Worm (Caenorhabditis elegans) whole organism, young adult: Measurements from ENCODE around the gene B0228.8.
A peak's percentile ranks its signal among the peaks of the same experiment; 100 is the strongest.

ENCODE experiments used
- B0019.2 ChIP-seq: fragments of 200-800 bp; sonication (Bioruptor generic); conservative IDR thresholded peaks from 2 replicates; pipeline ENCODE4 v1.3.6; 2022; ENCODE audit warnings: missing genetic modification reagents, missing genetic modification characterization, missing compliant biosample characterization
- B0336.3 ChIP-seq: fragments of 200-800 bp; sonication (Bioruptor generic); IDR thresholded peaks from 2 replicates; pipeline ENCODE4 v1.3.6; 2022; ENCODE audit warnings: missing genetic modification characterization, missing compliant biosample characterization
- C06A6.2 ChIP-seq: fragments of 200-800 bp; sonication (Bioruptor generic); conservative IDR thresholded peaks from 2 replicates; pipeline ENCODE4 v1.3.6; 2022; ENCODE audit warnings: missing genetic modification characterization, missing compliant biosample characterization
- F49E8.2 ChIP-seq: sonication (generic microtip); optimal IDR thresholded peaks from 3 replicates; lab custom pipeline; 2017; ENCODE audit warnings: missing genetic modification characterization, mild to moderate bottlenecking, missing compliant biosample characterization, antibody characterized with exemption, moderate library complexity; ENCODE audit not compliant: insufficient read depth
- F57C9.4 ChIP-seq: sonication (generic microtip); optimal IDR thresholded peaks from 2 replicates; lab custom pipeline; 2017; ENCODE audit warnings: mild to moderate bottlenecking, missing genetic modification characterization, missing compliant biosample characterization
- K12H6.12 ChIP-seq: fragments of 200-800 bp; sonication (Bioruptor generic); optimal IDR thresholded peaks from 2 replicates; lab custom pipeline; 2018; ENCODE audit warnings: mild to moderate bottlenecking, missing genetic modification characterization, missing compliant biosample characterization
- T07F8.4 ChIP-seq: sonication (generic microtip); optimal IDR thresholded peaks from 2 replicates; lab custom pipeline; 2016; ENCODE audit warnings: mild to moderate bottlenecking, missing genetic modification characterization, moderate library complexity, missing compliant biosample characterization
- Y53F4B.3 ChIP-seq: fragments of 200-800 bp; sonication (Bioruptor generic); IDR thresholded peaks from 2 replicates; pipeline ENCODE4 v1.3.6; 2022; ENCODE audit warnings: missing genetic modification reagents, missing genetic modification characterization, missing compliant biosample characterization
- Y53G8AR.9 ChIP-seq: fragments of 200-800 bp; sonication (Bioruptor generic); conservative IDR thresholded peaks from 2 replicates; pipeline ENCODE4 v1.3.6; 2022; ENCODE audit warnings: missing genetic modification reagents, missing genetic modification characterization, missing compliant biosample characterization
- Y79H2A.3 ChIP-seq: fragments of 200-800 bp; sonication (Bioruptor generic); conservative IDR thresholded peaks from 2 replicates; pipeline ENCODE4 v1.3.6; 2022; ENCODE audit warnings: missing genetic modification reagents, missing genetic modification characterization, missing compliant biosample characterization
- atf-7 ChIP-seq: sonication (generic microtip); optimal IDR thresholded peaks from 2 replicates; lab custom pipeline; 2017; ENCODE audit warnings: mild to moderate bottlenecking, missing genetic modification characterization, missing compliant biosample characterization
- athp-1 ChIP-seq: sonication (generic microtip); optimal IDR thresholded peaks from 2 replicates; lab custom pipeline; 2017; ENCODE audit warnings: mild to moderate bottlenecking, missing genetic modification characterization, missing compliant biosample characterization
- attf-5 ChIP-seq: fragments of 200-800 bp; sonication (Bioruptor generic); optimal IDR thresholded peaks from 2 replicates; lab custom pipeline; 2018; ENCODE audit warnings: mild to moderate bottlenecking, missing genetic modification characterization, missing compliant biosample characterization
- ceh-40 ChIP-seq: fragments of 200-800 bp; sonication (Bioruptor generic); IDR thresholded peaks from 2 replicates; pipeline ENCODE4 v1.3.6; 2022; ENCODE audit warnings: missing genetic modification characterization, missing compliant biosample characterization
- ceh-79 ChIP-seq: sonication (generic microtip); optimal IDR thresholded peaks from 2 replicates; lab custom pipeline; 2017; ENCODE audit warnings: mild to moderate bottlenecking, missing genetic modification characterization, missing compliant biosample characterization
- ceh-91 ChIP-seq: fragments of 200-800 bp; sonication (Bioruptor generic); IDR thresholded peaks from 2 replicates; pipeline ENCODE4 v1.3.6; 2022; ENCODE audit warnings: missing genetic modification reagents, missing genetic modification characterization, missing compliant biosample characterization
- chd-7 ChIP-seq: sonication (generic microtip); optimal IDR thresholded peaks from 2 replicates; lab custom pipeline; 2016; ENCODE audit warnings: mild to moderate bottlenecking, missing genetic modification characterization, moderate library complexity, missing compliant biosample characterization
- dox-1 ChIP-seq: fragments of 200-800 bp; sonication (Bioruptor generic); IDR thresholded peaks from 2 replicates; pipeline ENCODE4 v1.3.6; 2022; ENCODE audit warnings: missing genetic modification reagents, missing genetic modification characterization, missing compliant biosample characterization
- efl-1 ChIP-seq: fragments of 150-350 bp; optimal IDR thresholded peaks from 2 replicates; lab custom pipeline; 2014; ENCODE audit warnings: missing biosample characterization, missing genetic modification reagents, missing genetic modification characterization
- egl-44 ChIP-seq: fragments of 200-800 bp; sonication (Bioruptor generic); IDR thresholded peaks from 2 replicates; pipeline ENCODE4 v1.3.6; 2022; ENCODE audit warnings: missing genetic modification reagents, missing genetic modification characterization, missing compliant biosample characterization
- ets-4 ChIP-seq: fragments of 200-800 bp; sonication (Bioruptor generic); optimal IDR thresholded peaks from 2 replicates; lab custom pipeline; 2018; ENCODE audit warnings: mild to moderate bottlenecking, missing genetic modification characterization, missing compliant biosample characterization
- gei-17 ChIP-seq: fragments of 200-800 bp; sonication (Bioruptor generic); optimal IDR thresholded peaks from 2 replicates; lab custom pipeline; 2018; ENCODE audit warnings: mild to moderate bottlenecking, missing genetic modification characterization, missing compliant biosample characterization
- hmg-1.2 ChIP-seq: fragments of 200-800 bp; sonication (Bioruptor generic); IDR thresholded peaks from 2 replicates; pipeline ENCODE4 v1.3.6; 2022; ENCODE audit warnings: missing genetic modification reagents, missing genetic modification characterization, missing compliant biosample characterization
- hrde-1 ChIP-seq: sonication (generic microtip); optimal IDR thresholded peaks from 2 replicates; lab custom pipeline; 2016; ENCODE audit warnings: missing genetic modification characterization, mild to moderate bottlenecking, missing compliant biosample characterization, moderate library complexity, missing genotype, missing genetic modification reagents, borderline replicate concordance
- hsf-1 ChIP-seq: fragments of 200-800 bp; sonication (Bioruptor generic); IDR thresholded peaks from 2 replicates; pipeline ENCODE4 v1.3.6; 2022; ENCODE audit warnings: missing genetic modification reagents, missing genetic modification characterization, missing compliant biosample characterization
- lag-1 ChIP-seq: fragments of 200-800 bp; sonication (Bioruptor generic); IDR thresholded peaks from 2 replicates; pipeline ENCODE4 v1.3.6; 2022; ENCODE audit warnings: missing genetic modification reagents, missing genetic modification characterization, missing compliant biosample characterization
- lin-54 ChIP-seq: fragments of 200-800 bp; sonication (Bioruptor generic); optimal IDR thresholded peaks from 2 replicates; lab custom pipeline; 2018; ENCODE audit warnings: mild to moderate bottlenecking, missing genetic modification characterization, missing compliant biosample characterization
- lsl-1 ChIP-seq: fragments of 200-800 bp; sonication (Bioruptor generic); optimal IDR thresholded peaks from 2 replicates; lab custom pipeline; 2018; ENCODE audit warnings: mild to moderate bottlenecking, missing genetic modification characterization, moderate library complexity, missing compliant biosample characterization
- lsy-27 ChIP-seq: sonication (generic microtip); optimal IDR thresholded peaks from 2 replicates; lab custom pipeline; 2017; ENCODE audit warnings: missing genetic modification characterization, mild to moderate bottlenecking, missing compliant biosample characterization, antibody characterized with exemption, missing genotype, borderline replicate concordance; ENCODE audit not compliant: insufficient read depth
- madf-10 ChIP-seq: sonication (generic microtip); optimal IDR thresholded peaks from 2 replicates; lab custom pipeline; 2016; ENCODE audit warnings: mild to moderate bottlenecking, missing genetic modification characterization, missing compliant biosample characterization
- madf-8 ChIP-seq: fragments of 200-800 bp; sonication (Bioruptor generic); conservative IDR thresholded peaks from 2 replicates; pipeline ENCODE4 v1.3.6; 2022; ENCODE audit warnings: missing genetic modification reagents, missing genetic modification characterization, missing compliant biosample characterization
- mcd-1 ChIP-seq: fragments of 200-800 bp; sonication (Bioruptor generic); IDR thresholded peaks from 2 replicates; pipeline ENCODE4 v1.3.6; 2022; ENCODE audit warnings: missing genetic modification reagents, missing genetic modification characterization, missing compliant biosample characterization
- mel-28 ChIP-seq: sonication (generic microtip); optimal IDR thresholded peaks from 2 replicates; lab custom pipeline; 2016; ENCODE audit warnings: borderline replicate concordance, mild to moderate bottlenecking, missing genetic modification characterization, missing compliant biosample characterization
- mxl-1 ChIP-seq: sonication (generic microtip); optimal IDR thresholded peaks from 2 replicates; lab custom pipeline; 2016; ENCODE audit warnings: missing genetic modification characterization, missing compliant biosample characterization
- nhr-179 ChIP-seq: sonication (generic microtip); optimal IDR thresholded peaks from 2 replicates; lab custom pipeline; 2016; ENCODE audit warnings: mild to moderate bottlenecking, missing genetic modification characterization, missing compliant biosample characterization
- nhr-90 ChIP-seq: sonication (generic microtip); optimal IDR thresholded peaks from 2 replicates; lab custom pipeline; 2016; ENCODE audit warnings: missing genotype, mild to moderate bottlenecking, missing genetic modification characterization, missing compliant biosample characterization
- pbrm-1 ChIP-seq: fragments of 200-800 bp; sonication (Bioruptor generic); IDR thresholded peaks from 2 replicates; pipeline ENCODE4 v1.3.6; 2022; ENCODE audit warnings: missing genetic modification reagents, missing genetic modification characterization, missing compliant biosample characterization
- pha-4 ChIP-seq: fragments of 150-350 bp; sonication (generic microtip); optimal IDR thresholded peaks from 2 replicates; lab custom pipeline; 2014; ENCODE audit warnings: missing biosample characterization, missing genetic modification reagents, missing genetic modification characterization
- rcor-1 ChIP-seq: fragments of 200-800 bp; sonication (Bioruptor generic); IDR thresholded peaks from 2 replicates; pipeline ENCODE4 v1.3.6; 2022; ENCODE audit warnings: missing genetic modification reagents, missing genetic modification characterization, missing compliant biosample characterization
- rpc-1 ChIP-seq, 2 experiments: fragments of 150-350 bp in 1 of 2; sonication (generic microtip) in 1 of 2; optimal IDR thresholded peaks; 2 replicates each; lab custom pipeline; 2014 to 2018; ENCODE audit warnings: missing biosample characterization in 1 of 2, missing genetic modification characterization in 1 of 2, missing genetic modification reagents in 1 of 2, missing genotype in 1 of 2
- sea-2 ChIP-seq: fragments of 200-800 bp; sonication (Bioruptor generic); IDR thresholded peaks from 2 replicates; pipeline ENCODE4 v1.3.6; 2022; ENCODE audit warnings: missing genetic modification characterization, missing compliant biosample characterization
- snpc-4 ChIP-seq, 5 experiments: fragments of 150-350 bp in 1 of 5; sonication (generic microtip) in 4 of 5; optimal IDR thresholded peaks; 2 replicates each; lab custom pipeline; 2014 to 2018; ENCODE audit warnings: missing genetic modification characterization in 5 of 5, missing biosample characterization in 3 of 5, antibody characterized with exemption in 2 of 5, mild to moderate bottlenecking in 2 of 5, missing compliant biosample characterization in 2 of 5, missing genotype in 2 of 5, moderate library complexity in 2 of 5, missing genetic modification reagents in 1 of 5
- somi-1 ChIP-seq: fragments of 200-800 bp; sonication (Bioruptor generic); optimal IDR thresholded peaks from 2 replicates; lab custom pipeline; 2018; ENCODE audit warnings: mild to moderate bottlenecking, missing genetic modification characterization, missing compliant biosample characterization
- tbx-9 ChIP-seq: sonication (generic microtip); optimal IDR thresholded peaks from 2 replicates; lab custom pipeline; 2016; ENCODE audit warnings: borderline replicate concordance, missing genetic modification characterization, inconsistent platforms, missing compliant biosample characterization
- xnd-1 ChIP-seq: sonication (generic microtip); optimal IDR thresholded peaks from 2 replicates; lab custom pipeline; 2016; ENCODE audit warnings: missing genotype, missing genetic modification reagents, missing genetic modification characterization, missing compliant biosample characterization
- zim-3 ChIP-seq: sonication (generic microtip); optimal IDR thresholded peaks from 2 replicates; lab custom pipeline; 2017; ENCODE audit warnings: mild to moderate bottlenecking, missing genetic modification characterization, moderate library complexity, missing compliant biosample characterization
- ztf-3 ChIP-seq: fragments of 200-800 bp; sonication (Bioruptor generic); optimal IDR thresholded peaks from 2 replicates; lab custom pipeline; 2018; ENCODE audit warnings: mild to moderate bottlenecking, missing genetic modification characterization, missing compliant biosample characterization

Gene B0228.8

DNA sequence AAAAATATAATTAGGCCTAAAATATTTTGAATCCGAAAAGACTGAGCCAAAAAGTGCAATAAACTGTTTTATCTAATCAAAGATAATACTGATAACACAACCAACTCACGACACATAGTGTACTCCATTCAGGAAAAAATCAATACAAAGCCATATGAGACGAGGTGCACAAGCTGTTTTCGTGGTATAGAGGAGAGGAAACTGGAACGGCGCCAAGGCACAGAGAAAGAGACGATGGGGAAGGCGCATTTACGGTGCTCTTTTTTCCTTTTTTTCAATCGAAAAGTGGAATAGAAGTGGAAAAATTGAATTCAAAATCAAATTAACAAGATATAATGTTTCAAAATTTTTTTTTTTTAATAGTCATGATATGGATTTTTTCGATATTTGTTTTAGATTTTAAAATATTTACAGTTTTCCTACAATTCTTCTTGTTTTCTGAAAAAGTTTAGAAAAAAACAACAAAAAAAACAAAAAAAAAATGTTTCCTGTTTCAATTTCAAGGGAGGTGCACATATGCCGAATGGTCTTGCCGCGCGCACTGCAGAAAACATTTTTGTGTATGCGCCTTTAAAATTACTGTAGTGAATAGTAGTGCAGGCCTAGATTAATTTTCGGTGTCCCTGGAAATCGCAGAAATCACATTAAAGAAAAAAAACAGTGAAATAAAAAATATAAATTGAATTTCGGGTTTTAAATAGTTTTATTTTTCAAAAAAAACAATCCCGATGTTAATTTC lies 2.8 kb downstream of the B0228.8 start, which contains the start of gene B0228.7 (continued):
- no peak for TF ChIP-seq T07F8.4 (tag; lab: Kevin White, UChicago)
- TF ChIP-seq F49E8.2 (tag; lab: Kevin White, UChicago), result no peak
- peak; percentile 63 for TF ChIP-seq ceh-91
- TF ChIP-seq athp-1 (tag; lab: Kevin White, UChicago), result peak; percentile 2
- no peak for TF ChIP-seq nhr-179 (tag; lab: Kevin White, UChicago)
- no peak for TF ChIP-seq nhr-90
- peak; percentile 94 for TF ChIP-seq lsl-1
- no peak for TF ChIP-seq hsf-1 (GFP tag; lab: Robert Waterston, UW)
- no peak for TF ChIP-seq pha-4 (tag; lab: Kevin White, UChicago)
- no peak for TF ChIP-seq mxl-1 (tag; lab: Kevin White, UChicago)
- no peak for TF ChIP-seq C06A6.2
- TF ChIP-seq attf-5 (GFP tag; lab: Kevin White, UChicago), result peak; percentile 28
- TF ChIP-seq madf-8 (GFP tag; lab: Robert Waterston, UW), result peak; percentile 96
- no peak for TF ChIP-seq ceh-79 (tag; lab: Kevin White, UChicago)
- TF ChIP-seq madf-10 (tag; lab: Kevin White, UChicago), result no peak
- no peak for TF ChIP-seq mel-28
- peak; percentile 69 for TF ChIP-seq efl-1 (GFP tag; lab: Kevin White, UChicago)
- TF ChIP-seq mcd-1 (GFP tag; lab: Robert Waterston, UW), result no peak
- TF ChIP-seq B0336.3, result no peak
- no peak for TF ChIP-seq Y53G8AR.9 (GFP tag; lab: Robert Waterston, UW)
- TF ChIP-seq rpc-1 (optimal IDR thresholded peaks at IDR 0.05; lab: Kevin White, UChicago), result no peak
- no peak for TF ChIP-seq rpc-1 (tag; optimal IDR thresholded peaks at IDR 0.05; lab: Kevin White, UChicago)
- TF ChIP-seq atf-7 (tag; lab: Kevin White, UChicago), result no peak
- no peak for TF ChIP-seq rcor-1 (GFP tag; lab: Robert Waterston, UW)
- no peak for TF ChIP-seq lsy-27 (tag; lab: Kevin White, UChicago)
- TF ChIP-seq Y79H2A.3, result no peak
- no peak for TF ChIP-seq egl-44 (GFP tag; lab: Robert Waterston, UW)
- TF ChIP-seq lag-1 (GFP tag; lab: Robert Waterston, UW), result no peak
- no peak for TF ChIP-seq Y53F4B.3 (GFP tag; lab: Robert Waterston, UW)
- no peak for TF ChIP-seq tbx-9 (tag; lab: Kevin White, UChicago)
- TF ChIP-seq ets-4 (GFP tag; lab: Kevin White, UChicago), result no peak
- TF ChIP-seq dox-1 (GFP tag; lab: Robert Waterston, UW), result no peak
- no peak for TF ChIP-seq B0019.2 (GFP tag; lab: Robert Waterston, UW)
- TF ChIP-seq lin-54 (GFP tag; lab: Kevin White, UChicago), result no peak
- TF ChIP-seq ceh-40 (GFP tag; lab: Robert Waterston, UW), result no peak
- TF ChIP-seq F57C9.4 (tag; lab: Kevin White, UChicago), result no peak
- TF ChIP-seq sea-2 (GFP tag; lab: Robert Waterston, UW), result no peak
- TF ChIP-seq K12H6.12 (tag; lab: Kevin White, UChicago), result no peak
- no peak for TF ChIP-seq hrde-1 (tag; lab: Kevin White, UChicago)
- TF ChIP-seq ztf-3 (GFP tag; lab: Kevin White, UChicago), result no peak
- no peak for TF ChIP-seq hmg-1.2
- no peak for TF ChIP-seq chd-7 (tag; lab: Kevin White, UChicago)
- TF ChIP-seq somi-1, result no peak
- TF ChIP-seq snpc-4 (GFP tag; optimal IDR thresholded peaks at IDR 0.05; lab: Kevin White, UChicago), result peak; percentile 19
- no peak for TF ChIP-seq snpc-4 (tag; optimal IDR thresholded peaks at IDR 0.05; lab: Kevin White, UChicago)
- TF ChIP-seq gei-17, result no peak
- TF ChIP-seq zim-3 (tag; lab: Kevin White, UChicago), result no peak
- TF ChIP-seq xnd-1, result peak; percentile 92
- no peak for TF ChIP-seq pbrm-1 (GFP tag; lab: Robert Waterston, UW)
